Fruit fly (Drosophila melanogaster): Measurements from ENCODE around the gene CG16713.
A peak's percentile ranks its signal among the peaks of the same experiment; 100 is the strongest.

The CG16713 gene

dm6 chr2L:3737682-3738081 lies 42.5 kb upstream of the CG16713 start (continued):
- TF ChIP-seq CG11504 (tag; optimal IDR thresholded peaks at IDR 0.05) (peak; percentile 45), CG14441 (GFP tag; IDR thresholded peaks at IDR 0.05) (no peak), CG3281 (GFP tag; optimal IDR thresholded peaks at IDR 0.05) (peak; percentile 37), pzg (GFP tag; optimal IDR thresholded peaks at IDR 0.05) (no peak), oc (tag; optimal IDR thresholded peaks at IDR 0.05) (no peak), CG7987 (GFP tag; optimal IDR thresholded peaks at IDR 0.05) (no peak), MESR4 (GFP tag; optimal IDR thresholded peaks at IDR 0.05) (no peak), cwo (GFP tag; optimal IDR thresholded peaks at IDR 0.05) (no peak), CG15696 (tag; optimal IDR thresholded peaks at IDR 0.05) (no peak), Dad (GFP tag; optimal IDR thresholded peaks at IDR 0.05) (no peak), CG10565 (GFP tag; optimal IDR thresholded peaks at IDR 0.05) (no peak), NK7.1 (GFP tag; optimal IDR thresholded peaks at IDR 0.05) (no peak), dmrt99B (tag; optimal IDR thresholded peaks at IDR 0.05) (peak; percentile 30), Gug (GFP tag; IDR thresholded peaks at IDR 0.05) (no peak)

dm6 chr2L:3737003-3737662 lies 41.9 kb upstream of the CG16713 start:
- TF ChIP-seq Med (GFP tag) (peak; percentile 12), Optix (GFP tag; IDR thresholded peaks at IDR 0.05) (no peak), Fer1 (GFP tag; optimal IDR thresholded peaks at IDR 0.05) (peak; percentile 15), sob (GFP tag; IDR thresholded peaks at IDR 0.05) (no peak), CG7839 (tag; optimal IDR thresholded peaks at IDR 0.05) (peak; percentile 3), crp (GFP tag; optimal IDR thresholded peaks at IDR 0.05) (no peak), CG33213 (GFP tag; optimal IDR thresholded peaks at IDR 0.05) (no peak), CG42726 (GFP tag; IDR thresholded peaks at IDR 0.05; ENCODE audit: partially characterized antibody) (no peak), unc-4 (GFP tag; IDR thresholded peaks at IDR 0.05; ENCODE audit: partially characterized antibody) (no peak), sens (GFP tag) (peak; percentile 42), CG6813 (GFP tag; optimal IDR thresholded peaks at IDR 0.05) (no peak), Nf-YA (GFP tag; IDR thresholded peaks at IDR 0.05) (no peak), CG4360 (GFP tag; IDR thresholded peaks at IDR 0.05) (peak; percentile 50; the same call in 1 of the 2 replicates), NFAT (GFP tag; IDR thresholded peaks at IDR 0.05) (no peak), Doc2 (GFP tag; IDR thresholded peaks at IDR 0.05) (no peak), bbx (GFP tag; IDR thresholded peaks at IDR 0.05; ENCODE audit: partially characterized antibody) (no peak), CG8924 (tag; optimal IDR thresholded peaks at IDR 0.05) (no peak), ssp (GFP tag; IDR thresholded peaks at IDR 0.05) (no peak), CG17612 (GFP tag; IDR thresholded peaks at IDR 0.05) (no peak), aop (GFP tag; IDR thresholded peaks at IDR 0.05) (no peak), CG6654 (GFP tag; optimal IDR thresholded peaks at IDR 0.05) (no peak), CG11247 (GFP tag; IDR thresholded peaks at IDR 0.05) (no peak), otp (GFP tag; IDR thresholded peaks at IDR 0.05) (no peak), CG31388 (GFP tag; optimal IDR thresholded peaks at IDR 0.05) (no peak), Sox100B (GFP tag; optimal IDR thresholded peaks at IDR 0.05) (no peak), Oaz (GFP tag; IDR thresholded peaks at IDR 0.05) (no peak), vnd (GFP tag; IDR thresholded peaks at IDR 0.05; ENCODE audit: partially characterized antibody) (no peak), CG32532 (GFP tag; IDR thresholded peaks at IDR 0.05) (0 out of 2 replicates have a peak, but pooled peaks have one; percentile 28), row (GFP tag; IDR thresholded peaks at IDR 0.05) (peak; percentile 31; the same call in 2 of the 3 replicates), CG6175 (GFP tag; IDR thresholded peaks at IDR 0.05) (no peak), NfI (GFP tag; optimal IDR thresholded peaks at IDR 0.05) (no peak), CG10431 (GFP tag; optimal IDR thresholded peaks at IDR 0.05) (no peak), CG10543 (GFP tag; optimal IDR thresholded peaks at IDR 0.05) (no peak), Rfx (GFP tag; IDR thresholded peaks at IDR 0.05) (peak; percentile 19; the same call in 1 of the 2 replicates), chinmo (GFP tag; IDR thresholded peaks at IDR 0.05; ENCODE audit: partially characterized antibody) (no peak)
